Fruit fly (Drosophila melanogaster): ENCODE data around the gene CG10713.
A peak's percentile ranks its signal among the peaks of the same experiment; 100 is the strongest.

DNA sequence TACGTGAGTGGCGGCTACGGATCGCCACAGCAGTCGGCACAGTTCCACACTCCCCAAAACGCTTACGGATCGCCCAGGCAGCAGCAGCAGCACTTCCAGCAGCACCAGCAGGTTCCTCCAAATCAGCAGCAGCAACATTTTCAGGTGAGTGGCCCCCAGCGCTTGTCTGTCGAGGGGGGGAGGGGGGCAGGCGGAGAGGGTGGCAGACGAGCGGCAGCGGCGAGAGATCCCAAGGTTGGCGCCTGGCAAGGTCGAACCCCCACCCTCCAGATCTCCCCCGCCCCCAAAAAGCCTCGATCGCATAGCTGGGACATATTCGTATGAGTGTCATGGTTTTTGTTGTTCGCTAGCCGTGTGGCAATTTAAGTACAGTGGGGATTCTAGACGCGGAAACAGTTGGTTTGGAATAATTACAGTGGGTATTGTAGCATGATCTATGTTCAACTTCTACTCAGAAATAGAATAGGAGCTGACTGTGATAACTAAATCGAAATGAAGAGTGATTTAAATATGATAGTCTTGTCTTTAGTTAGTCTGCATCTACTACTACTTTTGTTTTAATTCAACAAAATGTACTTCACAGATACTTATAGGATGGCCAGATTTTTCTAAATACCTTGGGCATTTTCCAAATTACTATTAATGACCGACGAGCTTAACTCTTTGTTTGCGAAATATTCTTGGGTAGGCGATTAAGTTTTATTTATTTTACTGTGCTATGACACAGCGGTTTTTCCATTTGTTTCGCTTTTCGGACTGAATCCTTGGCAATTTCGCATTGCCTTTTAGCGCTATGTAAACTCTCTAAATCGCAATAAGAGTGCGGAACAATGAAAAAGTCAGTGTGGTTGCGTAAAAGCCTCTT is 43.5 kb upstream of the CG10713 start:
- TF ChIP-seq Abd-B (GFP tag; optimal IDR thresholded peaks at IDR 0.05) = no peak
- no peak for TF ChIP-seq GATAd (GFP tag; optimal IDR thresholded peaks at IDR 0.05)
- TF ChIP-seq Rel (GFP tag; optimal IDR thresholded peaks at IDR 0.05) = no peak
- no peak for TF ChIP-seq Rel (tag; optimal IDR thresholded peaks at IDR 0.05)
- no peak for TF ChIP-seq brk (GFP tag; optimal IDR thresholded peaks at IDR 0.05)
- no peak for TF ChIP-seq woc (GFP tag; optimal IDR thresholded peaks at IDR 0.05)
- TF ChIP-seq CG32264 (GFP tag; optimal IDR thresholded peaks at IDR 0.05) = no peak
- no peak for TF ChIP-seq psq (GFP tag; optimal IDR thresholded peaks at IDR 0.05)
- no peak for TF ChIP-seq Dif (GFP tag; optimal IDR thresholded peaks at IDR 0.05; ENCODE audit: partially characterized antibody)
- TF ChIP-seq CrebA (GFP tag; optimal IDR thresholded peaks at IDR 0.05; ENCODE audit: borderline replicate concordance) = no peak
- no peak for TF ChIP-seq OdsH (GFP tag; optimal IDR thresholded peaks at IDR 0.05)
- no peak for TF ChIP-seq Myc (optimal IDR thresholded peaks at IDR 0.05)
- TF ChIP-seq foxo (GFP tag; optimal IDR thresholded peaks at IDR 0.05) = peak in 1 of 2 experiments; percentile 43

Measured in whole organism, wandering third instar larva.